Worm (Caenorhabditis elegans) whole organism, young adult: ENCODE measurements around the gene ubq-1.
A peak's percentile ranks its signal among the peaks of the same experiment; 100 is the strongest.

Experiments
- B0019.2 ChIP-seq: fragments of 200-800 bp; sonication (Bioruptor generic); conservative IDR thresholded peaks from 2 replicates; pipeline ENCODE4 v1.3.6; 2022; ENCODE audit warnings: missing genetic modification reagents, missing genetic modification characterization, missing compliant biosample characterization
- B0261.1 ChIP-seq: sonication (generic microtip); optimal IDR thresholded peaks from 2 replicates; lab custom pipeline; 2016; ENCODE audit warnings: mild to moderate bottlenecking, missing genetic modification characterization, moderate library complexity, missing compliant biosample characterization
- F33H1.4 ChIP-seq: fragments of 200-800 bp; sonication (Bioruptor generic); IDR thresholded peaks from 2 replicates; pipeline ENCODE4 v1.3.6; 2022; ENCODE audit warnings: missing genetic modification reagents, missing genetic modification characterization, missing compliant biosample characterization
- F37B4.10 ChIP-seq: fragments of 200-800 bp; sonication (Bioruptor generic); IDR thresholded peaks from 2 replicates; pipeline ENCODE4 v1.3.6; 2022; ENCODE audit warnings: missing genetic modification characterization, missing compliant biosample characterization
- F39B2.1 ChIP-seq: fragments of 200-800 bp; sonication (Bioruptor generic); IDR thresholded peaks from 2 replicates; pipeline ENCODE4 v1.3.6; 2022; ENCODE audit warnings: missing genetic modification reagents, missing genetic modification characterization, missing compliant biosample characterization
- K11D2.4 ChIP-seq: fragments of 200-800 bp; sonication (Bioruptor generic); IDR thresholded peaks from 2 replicates; pipeline ENCODE4 v1.3.6; 2022; ENCODE audit warnings: missing genetic modification reagents, missing genetic modification characterization, missing compliant biosample characterization
- Y53G8AR.9 ChIP-seq: fragments of 200-800 bp; sonication (Bioruptor generic); conservative IDR thresholded peaks from 2 replicates; pipeline ENCODE4 v1.3.6; 2022; ENCODE audit warnings: missing genetic modification reagents, missing genetic modification characterization, missing compliant biosample characterization
- Y67H2A.10 ChIP-seq: fragments of 200-800 bp; sonication (Bioruptor generic); conservative IDR thresholded peaks from 2 replicates; pipeline ENCODE4 v1.3.6; 2022; ENCODE audit warnings: missing genetic modification reagents, missing genetic modification characterization, missing compliant biosample characterization
- ZK185.1 ChIP-seq: sonication (generic microtip); optimal IDR thresholded peaks from 2 replicates; lab custom pipeline; 2016; ENCODE audit warnings: mild to moderate bottlenecking, missing genetic modification characterization, missing compliant biosample characterization; ENCODE audit not compliant: poor library complexity, severe bottlenecking
- ama-1 ChIP-seq, 3 experiments: fragments of 150-350 bp in 1 of 3; sonication (generic microtip) in 2 of 3; optimal IDR thresholded peaks; 2 replicates each; lab custom pipeline; 2014 to 2018; ENCODE audit warnings: missing biosample characterization in 2 of 3, missing genetic modification characterization in 2 of 3, missing genetic modification reagents in 2 of 3
- attf-6 ChIP-seq: fragments of 200-800 bp; sonication (Bioruptor generic); IDR thresholded peaks from 2 replicates; pipeline ENCODE4 v1.3.6; 2022; ENCODE audit warnings: missing genetic modification reagents, missing genetic modification characterization, missing compliant biosample characterization
- bed-1 ChIP-seq: fragments of 200-800 bp; sonication (Bioruptor generic); IDR thresholded peaks from 2 replicates; pipeline ENCODE4 v1.3.6; 2022; ENCODE audit warnings: missing genetic modification reagents, missing genetic modification characterization, missing compliant biosample characterization
- ceh-79 ChIP-seq: sonication (generic microtip); optimal IDR thresholded peaks from 2 replicates; lab custom pipeline; 2017; ENCODE audit warnings: mild to moderate bottlenecking, missing genetic modification characterization, missing compliant biosample characterization
- ceh-91 ChIP-seq: fragments of 200-800 bp; sonication (Bioruptor generic); IDR thresholded peaks from 2 replicates; pipeline ENCODE4 v1.3.6; 2022; ENCODE audit warnings: missing genetic modification reagents, missing genetic modification characterization, missing compliant biosample characterization
- dox-1 ChIP-seq: fragments of 200-800 bp; sonication (Bioruptor generic); IDR thresholded peaks from 2 replicates; pipeline ENCODE4 v1.3.6; 2022; ENCODE audit warnings: missing genetic modification reagents, missing genetic modification characterization, missing compliant biosample characterization
- dpff-1 ChIP-seq: sonication (generic microtip); optimal IDR thresholded peaks from 2 replicates; lab custom pipeline; 2017; ENCODE audit warnings: mild to moderate bottlenecking, missing genetic modification characterization, missing compliant biosample characterization
- dpl-1 ChIP-seq: fragments of 150-350 bp; optimal IDR thresholded peaks from 2 replicates; lab custom pipeline; 2014; ENCODE audit warnings: missing biosample characterization, missing genetic modification reagents, missing genetic modification characterization
- efl-1 ChIP-seq: fragments of 150-350 bp; optimal IDR thresholded peaks from 2 replicates; lab custom pipeline; 2014; ENCODE audit warnings: missing biosample characterization, missing genetic modification reagents, missing genetic modification characterization
- egrh-3 ChIP-seq: fragments of 200-800 bp; sonication (Bioruptor generic); IDR thresholded peaks from 2 replicates; pipeline ENCODE4 v1.3.6; 2022; ENCODE audit warnings: missing genetic modification reagents, missing genetic modification characterization, missing compliant biosample characterization
- fkh-3 ChIP-seq: sonication (generic microtip); optimal IDR thresholded peaks from 2 replicates; lab custom pipeline; 2016; ENCODE audit warnings: mild to moderate bottlenecking, missing genetic modification characterization, missing compliant biosample characterization
- hlh-26 ChIP-seq: fragments of 200-800 bp; sonication (Bioruptor generic); conservative IDR thresholded peaks from 2 replicates; pipeline ENCODE4 v1.3.6; 2022; ENCODE audit warnings: missing genetic modification reagents, missing genetic modification characterization, missing compliant biosample characterization
- hmg-1.2 ChIP-seq: fragments of 200-800 bp; sonication (Bioruptor generic); IDR thresholded peaks from 2 replicates; pipeline ENCODE4 v1.3.6; 2022; ENCODE audit warnings: missing genetic modification reagents, missing genetic modification characterization, missing compliant biosample characterization
- lin-35 ChIP-seq, 3 experiments: fragments of 150-350 bp in 2 of 3; sonication (generic microtip) in 1 of 3; optimal IDR thresholded peaks; 2 replicates each; lab custom pipeline; 2014 to 2018; ENCODE audit warnings: missing biosample characterization in 3 of 3, missing genetic modification characterization in 3 of 3, missing genetic modification reagents in 3 of 3
- madf-10 ChIP-seq: sonication (generic microtip); optimal IDR thresholded peaks from 2 replicates; lab custom pipeline; 2016; ENCODE audit warnings: mild to moderate bottlenecking, missing genetic modification characterization, missing compliant biosample characterization
- madf-6 ChIP-seq: fragments of 200-800 bp; sonication (Bioruptor generic); IDR thresholded peaks from 2 replicates; pipeline ENCODE4 v1.3.6; 2022; ENCODE audit warnings: missing genetic modification reagents, missing genetic modification characterization, missing compliant biosample characterization
- mes-4 ChIP-seq: sonication (generic microtip); optimal IDR thresholded peaks from 2 replicates; lab custom pipeline; 2016; ENCODE audit warnings: missing genotype, missing genetic modification characterization, missing compliant biosample characterization
- mxl-1 ChIP-seq: sonication (generic microtip); optimal IDR thresholded peaks from 2 replicates; lab custom pipeline; 2016; ENCODE audit warnings: missing genetic modification characterization, missing compliant biosample characterization
- nfyb-1 ChIP-seq: fragments of 200-800 bp; sonication (Bioruptor generic); IDR thresholded peaks from 2 replicates; pipeline ENCODE4 v1.3.6; 2022; ENCODE audit warnings: missing genetic modification reagents, missing genetic modification characterization, missing compliant biosample characterization
- nhr-80 ChIP-seq: sonication (generic microtip); optimal IDR thresholded peaks from 2 replicates; lab custom pipeline; 2016; ENCODE audit warnings: missing genetic modification characterization, missing compliant biosample characterization
- pbrm-1 ChIP-seq: fragments of 200-800 bp; sonication (Bioruptor generic); IDR thresholded peaks from 2 replicates; pipeline ENCODE4 v1.3.6; 2022; ENCODE audit warnings: missing genetic modification reagents, missing genetic modification characterization, missing compliant biosample characterization
- pha-4 ChIP-seq: fragments of 150-350 bp; sonication (generic microtip); optimal IDR thresholded peaks from 2 replicates; lab custom pipeline; 2014; ENCODE audit warnings: missing biosample characterization, missing genetic modification reagents, missing genetic modification characterization
- rcor-1 ChIP-seq: fragments of 200-800 bp; sonication (Bioruptor generic); IDR thresholded peaks from 2 replicates; pipeline ENCODE4 v1.3.6; 2022; ENCODE audit warnings: missing genetic modification reagents, missing genetic modification characterization, missing compliant biosample characterization
- rpc-1 ChIP-seq, 2 experiments: fragments of 150-350 bp in 1 of 2; sonication (generic microtip) in 1 of 2; optimal IDR thresholded peaks; 2 replicates each; lab custom pipeline; 2014 to 2018; ENCODE audit warnings: missing biosample characterization in 1 of 2, missing genetic modification characterization in 1 of 2, missing genetic modification reagents in 1 of 2, missing genotype in 1 of 2
- snpc-4 ChIP-seq, 5 experiments: fragments of 150-350 bp in 1 of 5; sonication (generic microtip) in 4 of 5; optimal IDR thresholded peaks; 2 replicates each; lab custom pipeline; 2014 to 2018; ENCODE audit warnings: missing genetic modification characterization in 5 of 5, missing biosample characterization in 3 of 5, antibody characterized with exemption in 2 of 5, mild to moderate bottlenecking in 2 of 5, missing compliant biosample characterization in 2 of 5, missing genotype in 2 of 5, moderate library complexity in 2 of 5, missing genetic modification reagents in 1 of 5
- somi-1 ChIP-seq: fragments of 200-800 bp; sonication (Bioruptor generic); optimal IDR thresholded peaks from 2 replicates; lab custom pipeline; 2018; ENCODE audit warnings: mild to moderate bottlenecking, missing genetic modification characterization, missing compliant biosample characterization
- sptf-2 ChIP-seq: fragments of 200-800 bp; sonication (Bioruptor generic); optimal IDR thresholded peaks from 2 replicates; lab custom pipeline; 2018; ENCODE audit warnings: mild to moderate bottlenecking, missing genetic modification characterization, missing compliant biosample characterization
- zim-3 ChIP-seq: sonication (generic microtip); optimal IDR thresholded peaks from 2 replicates; lab custom pipeline; 2017; ENCODE audit warnings: mild to moderate bottlenecking, missing genetic modification characterization, moderate library complexity, missing compliant biosample characterization
- ztf-28 ChIP-seq: fragments of 200-800 bp; sonication (Bioruptor generic); IDR thresholded peaks from 2 replicates; pipeline ENCODE4 v1.3.6; 2022; ENCODE audit warnings: missing genetic modification reagents, missing genetic modification characterization, missing compliant biosample characterization

Gene ubq-1

DNA sequence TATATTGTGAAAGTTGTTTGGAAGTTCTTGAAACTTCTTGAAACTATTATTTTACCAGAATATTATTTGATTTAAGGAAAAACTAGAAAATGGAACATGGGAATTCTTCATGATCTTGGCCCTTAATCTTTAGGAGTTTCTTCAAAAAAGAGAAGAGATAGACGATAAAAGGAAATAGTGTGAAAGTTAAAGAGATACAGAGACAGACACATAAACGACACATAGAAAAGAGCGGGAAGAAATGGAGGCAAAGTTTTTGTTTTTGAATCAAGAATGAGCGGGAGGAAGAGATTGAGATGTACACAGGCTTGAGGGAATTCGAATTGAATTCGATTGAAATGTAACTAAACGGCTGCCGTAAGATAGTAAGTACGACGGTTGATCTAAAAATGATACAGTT is 42.6 kb upstream of the ubq-1 start:
- TF ChIP-seq efl-1: peak; percentile 30
- no peak for TF ChIP-seq ztf-28 (GFP tag; lab: Robert Waterston, UW)
- TF ChIP-seq pha-4 (tag; lab: Kevin White, UChicago): no peak
- TF ChIP-seq, all 124 proteins: peak for 1

ce11 chrIII:5898631-5899030 is 41.4 kb upstream of the ubq-1 start:
- TF ChIP-seq attf-6 (GFP tag; lab: Robert Waterston, UW) (no peak), K11D2.4 (GFP tag; lab: Robert Waterston, UW) (no peak), Y53G8AR.9 (GFP tag; lab: Robert Waterston, UW) (no peak), bed-1 (no peak), ceh-91 (GFP tag; lab: Robert Waterston, UW) (no peak), pha-4 (tag; lab: Kevin White, UChicago) (no peak), somi-1 (GFP tag; lab: Kevin White, UChicago) (no peak), madf-6 (GFP tag; lab: Robert Waterston, UW) (no peak), nfyb-1 (GFP tag; lab: Robert Waterston, UW) (no peak), mes-4 (no peak), lin-35 (GFP tag; optimal IDR thresholded peaks at IDR 0.05; lab: Kevin White, UChicago) (no peak), ama-1 (optimal IDR thresholded peaks at IDR 0.05; lab: Kevin White, UChicago) (no peak), ama-1 (GFP tag; optimal IDR thresholded peaks at IDR 0.05; lab: Kevin White, UChicago) (no peak), dpl-1 (GFP tag; lab: Kevin White, UChicago) (no peak)
- TF ChIP-seq, all 124 proteins: peak for 0

- TF ChIP-seq hmg-1.2 (GFP tag; lab: Robert Waterston, UW) (peak; percentile 61; the same call in 1 of the 2 replicates), B0261.1 (tag; lab: Kevin White, UChicago) (no peak), nhr-80 (peak; percentile 28)
These were observed 39.3 kb upstream of the ubq-1 start for ce11 chrIII:5900709-5901108.

ce11 chrIII:5902558-5902957 is 37.5 kb upstream of the ubq-1 start:
- TF ChIP-seq bed-1 (no peak), zim-3 (tag; lab: Kevin White, UChicago) (no peak), F33H1.4 (GFP tag; lab: Robert Waterston, UW) (no peak), ceh-79 (tag; lab: Kevin White, UChicago) (no peak), egrh-3 (GFP tag; lab: Robert Waterston, UW) (no peak)

DNA sequence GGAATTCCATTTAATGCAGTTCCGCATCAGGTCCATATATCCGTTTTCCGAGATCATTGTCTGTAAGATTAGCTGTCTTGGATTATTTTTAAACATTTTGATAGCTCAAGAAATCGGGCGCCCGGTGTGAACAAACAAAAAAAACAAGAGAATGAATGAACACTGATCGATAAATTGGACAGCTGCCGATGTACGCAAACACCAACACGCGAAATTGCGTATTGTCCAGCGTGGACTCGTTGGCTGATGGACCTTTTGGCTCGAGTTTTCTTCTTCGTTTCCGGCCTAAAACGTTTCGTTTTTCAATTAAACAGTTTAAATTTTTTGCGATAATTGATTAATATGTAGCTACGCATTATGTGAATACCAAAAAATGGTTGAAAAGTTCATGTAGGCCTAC is 34.0 kb upstream of the ubq-1 start, which contains the start of gene dpff-1:
Gene dpff-1 (minus strand): TSS at position 288 of the 400 bp plus-strand sequence.
- TF ChIP-seq F39B2.1 (GFP tag; lab: Robert Waterston, UW) (no peak), nhr-80 (no peak), dpff-1 (tag; lab: Kevin White, UChicago) (no peak), madf-10 (no peak), F37B4.10 (GFP tag; lab: Robert Waterston, UW) (no peak), mxl-1 (no peak), nfyb-1 (GFP tag; lab: Robert Waterston, UW) (0 out of 2 replicates have a peak, but pooled peaks have one; percentile 27), hlh-26 (no peak), B0019.2 (no peak), snpc-4 (GFP tag; optimal IDR thresholded peaks at IDR 0.05; lab: Kevin White, UChicago) (no peak), snpc-4 (tag; optimal IDR thresholded peaks at IDR 0.05; lab: Kevin White, UChicago) (no peak), dox-1 (no peak), rcor-1 (GFP tag; lab: Robert Waterston, UW) (no peak), rpc-1 (optimal IDR thresholded peaks at IDR 0.05; lab: Kevin White, UChicago) (no peak), rpc-1 (tag; optimal IDR thresholded peaks at IDR 0.05; lab: Kevin White, UChicago) (no peak), hmg-1.2 (GFP tag; lab: Robert Waterston, UW) (peak; percentile 19; the same call in 1 of the 2 replicates), Y67H2A.10 (GFP tag; lab: Robert Waterston, UW) (no peak), F33H1.4 (GFP tag; lab: Robert Waterston, UW) (peak; percentile 19; the same call in 1 of the 2 replicates), fkh-3 (tag; lab: Kevin White, UChicago) (no peak), pbrm-1 (GFP tag; lab: Robert Waterston, UW) (no peak), ZK185.1 (tag; lab: Kevin White, UChicago) (no peak), sptf-2 (GFP tag; lab: Kevin White, UChicago) (no peak)
- TF ChIP-seq, all 124 proteins: peak for 3
